Fruit fly (Drosophila melanogaster) whole organism, embryonic: ENCODE data around the gene CG43248.
A peak's percentile ranks its signal among the peaks of the same experiment; 100 is the strongest.

Experiments
- Bdp1 ChIP-seq: fragments of 200-800 bp; sonication (Bioruptor generic); optimal IDR thresholded peaks from 3 replicates; lab custom pipeline; 2016; ENCODE audit warnings: missing biosample characterization, missing genetic modification characterization
- CG10267 ChIP-seq: fragments of 200-800 bp; sonication (Bioruptor generic); optimal IDR thresholded peaks from 2 replicates; lab custom pipeline; 2018; ENCODE audit warnings: missing biosample characterization, mild to moderate bottlenecking, missing genetic modification characterization, moderate library complexity
- CG10462 ChIP-seq: fragments of 200-800 bp; sonication (Bioruptor generic); optimal IDR thresholded peaks from 2 replicates; lab custom pipeline; 2016; ENCODE audit warnings: missing biosample characterization, missing genetic modification characterization
- CG11695 ChIP-seq: fragments of 200-800 bp; sonication (Bioruptor generic); IDR thresholded peaks from 3 replicates; pipeline ENCODE4 v1.3.6; 2022; ENCODE audit warnings: missing biosample characterization, missing genetic modification characterization
- CG12104 ChIP-seq: fragments of 200-800 bp; sonication (Bioruptor generic); optimal IDR thresholded peaks from 3 replicates; lab custom pipeline; 2016; ENCODE audit warnings: missing biosample characterization, missing genetic modification characterization
- CG12219 ChIP-seq: fragments of 200-800 bp; sonication (Bioruptor generic); optimal IDR thresholded peaks from 3 replicates; lab custom pipeline; 2018; ENCODE audit warnings: missing biosample characterization, mild to moderate bottlenecking, missing genetic modification characterization
- CG13123 ChIP-seq: fragments of 200-800 bp; sonication (Bioruptor generic); optimal IDR thresholded peaks from 2 replicates; lab custom pipeline; 2016; ENCODE audit warnings: missing biosample characterization, missing genetic modification characterization
- CG15479 ChIP-seq: fragments of 200-800 bp; sonication (Bioruptor generic); optimal IDR thresholded peaks from 3 replicates; lab custom pipeline; 2019; ENCODE audit warnings: missing biosample characterization, mild to moderate bottlenecking, missing genetic modification characterization, moderate library complexity
- CG17186 ChIP-seq: fragments of 200-800 bp; sonication (Bioruptor generic); optimal IDR thresholded peaks from 3 replicates; lab custom pipeline; 2017; ENCODE audit warnings: missing biosample characterization, missing genetic modification reagents, missing genetic modification characterization
- CG18619 ChIP-seq: fragments of 200-800 bp; sonication (Bioruptor generic); optimal IDR thresholded peaks from 3 replicates; lab custom pipeline; 2017; ENCODE audit warnings: missing biosample characterization, mild to moderate bottlenecking, missing genetic modification characterization
- CG2875 ChIP-seq: fragments of 200-800 bp; sonication (Bioruptor generic); optimal IDR thresholded peaks from 2 replicates; lab custom pipeline; 2017; ENCODE audit warnings: missing biosample characterization, mild to moderate bottlenecking, missing genetic modification characterization, missing genetic modification reagents
- CG32767 ChIP-seq: fragments of 200-800 bp; sonication (Bioruptor generic); IDR thresholded peaks from 2 replicates; pipeline ENCODE4 v1.3.6; 2022; ENCODE audit warnings: missing biosample characterization, missing genetic modification characterization
- CG4424 ChIP-seq: fragments of 200-800 bp; sonication (Bioruptor generic); optimal IDR thresholded peaks from 3 replicates; lab custom pipeline; 2016; ENCODE audit warnings: missing biosample characterization, missing genetic modification characterization
- CG4707 ChIP-seq: fragments of 200-800 bp; sonication (Bioruptor generic); optimal IDR thresholded peaks from 2 replicates; lab custom pipeline; 2018; ENCODE audit warnings: missing biosample characterization, mild to moderate bottlenecking, missing genetic modification characterization, moderate library complexity
- CG5953 ChIP-seq: fragments of 200-800 bp; sonication (Bioruptor generic); IDR thresholded peaks from 2 replicates; pipeline ENCODE4 v1.3.6; 2022; ENCODE audit warnings: missing biosample characterization, missing genetic modification characterization
- CG6175 ChIP-seq: fragments of 200-800 bp; sonication (Bioruptor generic); IDR thresholded peaks from 3 replicates; pipeline ENCODE4 v1.3.6; 2022; ENCODE audit warnings: missing biosample characterization, missing genetic modification characterization
- CG7786 ChIP-seq: fragments of 200-800 bp; sonication (Bioruptor generic); optimal IDR thresholded peaks from 2 replicates; lab custom pipeline; 2016; ENCODE audit warnings: missing biosample characterization, missing genetic modification characterization
- CG7839 ChIP-seq: fragments of 200-800 bp; sonication (Bioruptor generic); optimal IDR thresholded peaks from 3 replicates; lab custom pipeline; 2018; ENCODE audit warnings: missing biosample characterization, mild to moderate bottlenecking, missing genetic modification characterization, moderate library complexity
- CG7987 ChIP-seq: fragments of 200-800 bp; sonication (Bioruptor generic); optimal IDR thresholded peaks from 2 replicates; lab custom pipeline; 2018; ENCODE audit warnings: missing biosample characterization, mild to moderate bottlenecking, missing genetic modification characterization, moderate library complexity
- CG9932 ChIP-seq: fragments of 200-800 bp; sonication (Bioruptor generic); IDR thresholded peaks from 2 replicates; pipeline ENCODE4 v1.3.6; 2022; ENCODE audit warnings: missing biosample characterization, missing genetic modification characterization
- Dad ChIP-seq: fragments of 200-800 bp; sonication (Bioruptor generic); optimal IDR thresholded peaks from 3 replicates; lab custom pipeline; 2016; ENCODE audit warnings: missing biosample characterization, missing genetic modification characterization
- E2f1 ChIP-seq: fragments of 200-800 bp; sonication (Bioruptor generic); IDR thresholded peaks from 2 replicates; pipeline ENCODE4 v1.3.6; 2022; ENCODE audit warnings: missing biosample characterization, missing genetic modification characterization
- HLH3B ChIP-seq: fragments of 200-800 bp; sonication (Bioruptor generic); IDR thresholded peaks from 2 replicates; pipeline ENCODE4 v1.3.6; 2022; ENCODE audit warnings: missing biosample characterization, missing genetic modification characterization
- Hr39 ChIP-seq: fragments of >200 bp; optimal IDR thresholded peaks from 2 replicates; lab custom pipeline; 2017
- MBD-R2 ChIP-seq: fragments of 200-800 bp; sonication (Bioruptor generic); IDR thresholded peaks from 2 replicates; pipeline ENCODE4 v1.3.6; 2022; ENCODE audit warnings: missing biosample characterization, missing genetic modification characterization
- Neu2 ChIP-seq: fragments of 200-800 bp; sonication (Bioruptor generic); optimal IDR thresholded peaks from 3 replicates; lab custom pipeline; 2016; ENCODE audit warnings: missing biosample characterization, missing genetic modification characterization, borderline replicate concordance
- TFAM ChIP-seq: fragments of 200-800 bp; sonication (Bioruptor generic); optimal IDR thresholded peaks from 2 replicates; lab custom pipeline; 2017; ENCODE audit warnings: missing biosample characterization, missing genetic modification characterization, inconsistent platforms
- Usf ChIP-seq: fragments of 200-800 bp; sonication (Bioruptor generic); optimal IDR thresholded peaks from 2 replicates; lab custom pipeline; 2017; ENCODE audit warnings: missing genotype, missing biosample characterization, missing genetic modification characterization
- YL-1 ChIP-seq: fragments of 200-800 bp; sonication (Bioruptor generic); optimal IDR thresholded peaks from 3 replicates; lab custom pipeline; 2017; ENCODE audit warnings: missing biosample characterization, mild to moderate bottlenecking, missing genetic modification characterization
- abd-A ChIP-seq: fragments of 200-800 bp; sonication (Bioruptor generic); optimal IDR thresholded peaks from 3 replicates; lab custom pipeline; 2019; ENCODE audit warnings: missing biosample characterization, mild to moderate bottlenecking, missing genetic modification characterization, moderate library complexity
- bigmax ChIP-seq: fragments of 200-800 bp; sonication (Bioruptor generic); optimal IDR thresholded peaks from 2 replicates; lab custom pipeline; 2018; ENCODE audit warnings: missing biosample characterization, mild to moderate bottlenecking, missing genetic modification characterization
- chn ChIP-seq: fragments of 200-800 bp; sonication (Bioruptor generic); optimal IDR thresholded peaks from 2 replicates; lab custom pipeline; 2016; ENCODE audit warnings: missing biosample characterization, missing genetic modification characterization
- crol ChIP-seq: fragments of 200-800 bp; sonication (Bioruptor generic); IDR thresholded peaks from 2 replicates; pipeline ENCODE4 v1.3.6; 2022; ENCODE audit warnings: missing biosample characterization, missing genetic modification characterization
- fd96Cb ChIP-seq: fragments of 200-800 bp; sonication (Bioruptor generic); optimal IDR thresholded peaks from 2 replicates; lab custom pipeline; 2018; ENCODE audit warnings: missing biosample characterization, mild to moderate bottlenecking, missing genetic modification characterization, moderate library complexity
- gce ChIP-seq: fragments of 200-800 bp; sonication (Bioruptor generic); IDR thresholded peaks from 3 replicates; pipeline ENCODE4 v1.3.6; 2022; ENCODE audit warnings: missing biosample characterization, missing genetic modification characterization
- gcm ChIP-seq: fragments of 200-800 bp; sonication (Bioruptor generic); optimal IDR thresholded peaks from 2 replicates; lab custom pipeline; 2019; ENCODE audit warnings: missing biosample characterization, mild to moderate bottlenecking, missing genetic modification characterization, moderate library complexity
- gcm2 ChIP-seq: fragments of 200-800 bp; sonication (Bioruptor generic); optimal IDR thresholded peaks from 2 replicates; lab custom pipeline; 2016; ENCODE audit warnings: missing biosample characterization, missing genetic modification characterization
- ham ChIP-seq: fragments of 200-800 bp; sonication (Bioruptor generic); IDR thresholded peaks from 2 replicates; pipeline ENCODE4 v1.3.6; 2022; ENCODE audit warnings: missing biosample characterization, missing genetic modification characterization
- hkb ChIP-seq, 2 experiments: fragments of 200-800 bp in 1 of 2; fragments of >200 bp in 1 of 2; sonication (Bioruptor generic) in 1 of 2; IDR thresholded peaks in 1 of 2; optimal IDR thresholded peaks in 1 of 2; 2 replicates each; pipeline versions ENCODE4 v1.3.6 to Lab custom; 2017 to 2022; ENCODE audit warnings: missing biosample characterization in 1 of 2, missing genetic modification characterization in 1 of 2
- odd ChIP-seq: fragments of 200-800 bp; sonication (Bioruptor generic); optimal IDR thresholded peaks from 2 replicates; lab custom pipeline; 2017; ENCODE audit warnings: missing biosample characterization, mild to moderate bottlenecking, missing genetic modification characterization
- psq ChIP-seq: fragments of 200-800 bp; sonication (Bioruptor generic); optimal IDR thresholded peaks from 2 replicates; lab custom pipeline; 2017; ENCODE audit warnings: missing biosample characterization, missing genetic modification characterization
- ranshi ChIP-seq: fragments of 200-800 bp; sonication (Bioruptor generic); IDR thresholded peaks from 2 replicates; pipeline ENCODE4 v1.3.6; 2022; ENCODE audit warnings: missing biosample characterization, missing genetic modification characterization
- run ChIP-seq: fragments of 200-800 bp; sonication (Bioruptor generic); optimal IDR thresholded peaks from 3 replicates; lab custom pipeline; 2018; ENCODE audit warnings: missing biosample characterization, mild to moderate bottlenecking, missing genetic modification characterization
- sima ChIP-seq: fragments of 200-800 bp; sonication (Bioruptor generic); optimal IDR thresholded peaks from 2 replicates; lab custom pipeline; 2016; ENCODE audit warnings: missing biosample characterization, missing genetic modification characterization
- sqz ChIP-seq: fragments of 200-800 bp; sonication (Bioruptor generic); optimal IDR thresholded peaks from 3 replicates; lab custom pipeline; 2018; ENCODE audit warnings: missing biosample characterization, mild to moderate bottlenecking, missing genetic modification characterization
- sr ChIP-seq: fragments of 200-800 bp; sonication (Bioruptor generic); IDR thresholded peaks from 3 replicates; pipeline ENCODE4 v1.3.6; 2022; ENCODE audit warnings: missing biosample characterization, missing genetic modification characterization
- stwl ChIP-seq: fragments of 200-800 bp; sonication (Bioruptor generic); optimal IDR thresholded peaks from 3 replicates; lab custom pipeline; 2018; ENCODE audit warnings: missing biosample characterization, mild to moderate bottlenecking, missing genetic modification characterization, moderate library complexity
- tup ChIP-seq: fragments of 200-800 bp; sonication (Bioruptor generic); optimal IDR thresholded peaks from 2 replicates; lab custom pipeline; 2016; ENCODE audit warnings: missing biosample characterization, mild to moderate bottlenecking, missing genetic modification characterization, moderate library complexity
- vvl ChIP-seq: fragments of 200-800 bp; sonication (Bioruptor generic); IDR thresholded peaks from 2 replicates; pipeline ENCODE4 v1.3.6; 2022; ENCODE audit warnings: missing biosample characterization, missing genetic modification characterization
- wor ChIP-seq: fragments of 200-800 bp; sonication (Bioruptor generic); IDR thresholded peaks from 2 replicates; pipeline ENCODE4 v1.3.6; 2022; ENCODE audit warnings: missing biosample characterization, missing genetic modification characterization
- zfh2 ChIP-seq: fragments of 200-800 bp; sonication (Bioruptor generic); optimal IDR thresholded peaks from 2 replicates; lab custom pipeline; 2016; ENCODE audit warnings: missing biosample characterization, missing genetic modification characterization

Gene CG43248

DNA sequence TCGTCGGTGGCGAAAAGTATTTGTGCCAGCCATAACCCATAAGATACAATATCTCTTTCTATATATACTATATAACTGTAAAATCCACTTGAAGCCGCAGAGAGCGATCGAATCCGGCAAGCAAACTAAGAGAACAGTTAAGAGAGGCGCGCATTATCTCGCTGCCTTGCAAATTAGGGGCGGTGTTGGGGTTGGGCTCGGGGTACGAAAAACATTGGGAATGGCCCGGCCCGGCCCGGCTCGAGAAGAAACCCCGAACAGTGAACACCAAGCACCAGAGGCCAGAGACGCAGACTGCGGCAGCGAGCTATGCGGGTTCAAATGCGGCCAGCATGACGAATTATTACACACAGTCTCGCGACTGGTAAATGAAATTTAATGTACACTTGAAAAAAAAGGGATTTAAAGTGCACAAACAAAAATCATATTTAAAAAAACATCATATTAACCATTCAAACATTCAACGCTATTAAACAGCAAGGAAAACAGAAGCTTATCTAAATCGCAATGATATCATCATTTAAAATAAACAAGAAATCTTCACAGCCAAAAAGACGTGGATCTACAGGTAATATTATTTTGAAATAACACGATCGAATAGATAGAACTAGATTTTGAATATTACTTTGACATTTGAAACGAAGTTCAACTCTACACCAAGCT lies 1.2 kb upstream of the CG43248 start (continued):
- no peak for TF ChIP-seq CG13123 (GFP tag; lab: Kevin White, UChicago)
- no peak for TF ChIP-seq CG2875 (GFP tag; lab: Kevin White, UChicago)
- TF ChIP-seq ranshi (GFP tag; lab: Robert Waterston, UW), result peak; percentile 68
- TF ChIP-seq sr (GFP tag; lab: Robert Waterston, UW), result no peak
- peak; percentile 76 for TF ChIP-seq crol (GFP tag; lab: Robert Waterston, UW)
- TF ChIP-seq HLH3B, result no peak; the same call in 1 of the 2 replicates
- TF ChIP-seq run (tag; lab: Kevin White, UChicago), result no peak
- peak; percentile 15 for TF ChIP-seq CG7786
- no peak for TF ChIP-seq sqz
- peak; percentile 39; the same call in 1 of the 3 replicates for TF ChIP-seq CG11695 (GFP tag; lab: Robert Waterston, UW)
- no peak for TF ChIP-seq gcm2 (GFP tag; lab: Kevin White, UChicago)
- no peak for TF ChIP-seq psq (GFP tag; lab: Kevin White, UChicago)
- TF ChIP-seq sima (GFP tag; lab: Kevin White, UChicago), result no peak
- peak; percentile 38 for TF ChIP-seq CG7839 (tag; lab: Kevin White, UChicago)
- no peak for TF ChIP-seq YL-1 (GFP tag; lab: Kevin White, UChicago)
- TF ChIP-seq CG10267, result peak; percentile 46
- TF ChIP-seq CG17186 (GFP tag; lab: Kevin White, UChicago), result no peak
- no peak for TF ChIP-seq Neu2 (GFP tag; lab: Kevin White, UChicago)
- 0 out of 3 replicates have a peak, but pooled peaks have one; percentile 56 for TF ChIP-seq CG6175
- no peak for TF ChIP-seq stwl (tag; lab: Kevin White, UChicago)
- TF ChIP-seq ham (GFP tag; lab: Robert Waterston, UW), result no peak
- peak; percentile 32; the same call in 1 of the 2 replicates for TF ChIP-seq wor (GFP tag; lab: Robert Waterston, UW)
- TF ChIP-seq gcm (GFP tag; lab: Kevin White, UChicago), result peak; percentile 79
- TF ChIP-seq Usf (GFP tag; lab: Kevin White, UChicago), result no peak
- no peak for TF ChIP-seq Dad (GFP tag; lab: Kevin White, UChicago)
- TF ChIP-seq Hr39 (lab: Kevin White, UChicago), result no peak
- no peak for TF ChIP-seq hkb (optimal IDR thresholded peaks at IDR 0.05; lab: Kevin White, UChicago)
- TF ChIP-seq hkb (GFP tag; IDR thresholded peaks at IDR 0.05; lab: Robert Waterston, UW), result peak; percentile 15; the same call in 1 of the 2 replicates
- TF ChIP-seq Bdp1 (GFP tag; lab: Kevin White, UChicago), result no peak
- TF ChIP-seq fd96Cb (tag; lab: Kevin White, UChicago), result peak; percentile 66
- no peak for TF ChIP-seq TFAM (GFP tag; lab: Kevin White, UChicago)
- no peak for TF ChIP-seq tup
- no peak for TF ChIP-seq odd
- no peak for TF ChIP-seq gce (GFP tag; lab: Robert Waterston, UW)
- TF ChIP-seq vvl (GFP tag; lab: Robert Waterston, UW), result peak; percentile 73
- TF ChIP-seq CG5953, result no peak
- no peak for TF ChIP-seq CG12219 (GFP tag; lab: Kevin White, UChicago)
- TF ChIP-seq chn (GFP tag; lab: Kevin White, UChicago), result no peak
- TF ChIP-seq CG4424 (GFP tag; lab: Kevin White, UChicago), result peak; percentile 63
- no peak for TF ChIP-seq bigmax (GFP tag; lab: Kevin White, UChicago)
- TF ChIP-seq CG15479 (GFP tag; lab: Kevin White, UChicago), result no peak
- TF ChIP-seq MBD-R2 (GFP tag; lab: Robert Waterston, UW), result peak; percentile 16; the same call in 1 of the 2 replicates
- no peak for TF ChIP-seq CG4707
- no peak for TF ChIP-seq CG10462 (GFP tag; lab: Kevin White, UChicago)
- TF ChIP-seq CG32767, result no peak
- TF ChIP-seq E2f1 (GFP tag; lab: Robert Waterston, UW), result no peak
- TF ChIP-seq CG7987, result no peak
- TF ChIP-seq zfh2 (GFP tag; lab: Kevin White, UChicago), result peak; percentile 22
- peak; percentile 10 for TF ChIP-seq abd-A (tag; lab: Kevin White, UChicago)
- peak; percentile 63 for TF ChIP-seq CG12104 (GFP tag; lab: Kevin White, UChicago)
- TF ChIP-seq CG18619 (GFP tag; lab: Kevin White, UChicago), result no peak
- TF ChIP-seq CG9932 (GFP tag; lab: Robert Waterston, UW), result peak; percentile 55
